Worm (Caenorhabditis elegans): ENCODE data around the gene Y43F8B.29.
A peak's percentile ranks its signal among the peaks of the same experiment; 100 is the strongest.

DNA sequence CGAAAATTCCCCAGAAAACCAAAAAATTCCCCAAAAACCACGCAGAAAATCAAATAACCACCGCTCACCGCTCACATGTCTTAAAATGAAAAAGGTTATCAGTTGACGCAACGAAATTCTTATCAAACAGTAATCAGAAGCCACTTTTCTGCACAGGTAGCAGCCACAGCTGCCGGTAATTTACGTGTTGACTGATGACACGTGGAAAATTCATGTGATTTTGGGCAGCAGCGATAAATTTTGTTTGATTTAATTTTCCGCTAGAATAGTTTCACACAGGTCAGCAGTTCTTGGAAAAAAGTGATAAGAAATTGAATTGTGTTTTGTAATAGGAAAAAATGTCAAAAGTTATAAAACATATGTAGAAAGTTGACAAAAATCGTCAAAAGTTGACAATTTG is 36.2 kb downstream of the Y43F8B.29 start:
- TF ChIP-seq nhr-237 (tag; optimal IDR thresholded peaks at IDR 0.05) (no peak), T26A8.4 (GFP tag; IDR thresholded peaks at IDR 0.05) (peak; percentile 16; the same call in 1 of the 2 replicates), daf-16 (GFP tag; optimal IDR thresholded peaks at IDR 0.05) (peak in 1 of 2 experiments; percentile 59), daf-16 (tag; optimal IDR thresholded peaks at IDR 0.05) (peak; percentile 98), snpc-4 (tag; optimal IDR thresholded peaks at IDR 0.05) (no peak), nhr-77 (tag; optimal IDR thresholded peaks at IDR 0.05) (peak; percentile 91), unc-39 (tag; optimal IDR thresholded peaks at IDR 0.05) (no peak), ztf-11 (tag; optimal IDR thresholded peaks at IDR 0.05) (no peak), mxl-3 (GFP tag; optimal IDR thresholded peaks at IDR 0.05) (peak; percentile 89)
